Worm (Caenorhabditis elegans): Measurements from ENCODE around the gene ceeh-1.

ceeh-1 gene

DNA sequence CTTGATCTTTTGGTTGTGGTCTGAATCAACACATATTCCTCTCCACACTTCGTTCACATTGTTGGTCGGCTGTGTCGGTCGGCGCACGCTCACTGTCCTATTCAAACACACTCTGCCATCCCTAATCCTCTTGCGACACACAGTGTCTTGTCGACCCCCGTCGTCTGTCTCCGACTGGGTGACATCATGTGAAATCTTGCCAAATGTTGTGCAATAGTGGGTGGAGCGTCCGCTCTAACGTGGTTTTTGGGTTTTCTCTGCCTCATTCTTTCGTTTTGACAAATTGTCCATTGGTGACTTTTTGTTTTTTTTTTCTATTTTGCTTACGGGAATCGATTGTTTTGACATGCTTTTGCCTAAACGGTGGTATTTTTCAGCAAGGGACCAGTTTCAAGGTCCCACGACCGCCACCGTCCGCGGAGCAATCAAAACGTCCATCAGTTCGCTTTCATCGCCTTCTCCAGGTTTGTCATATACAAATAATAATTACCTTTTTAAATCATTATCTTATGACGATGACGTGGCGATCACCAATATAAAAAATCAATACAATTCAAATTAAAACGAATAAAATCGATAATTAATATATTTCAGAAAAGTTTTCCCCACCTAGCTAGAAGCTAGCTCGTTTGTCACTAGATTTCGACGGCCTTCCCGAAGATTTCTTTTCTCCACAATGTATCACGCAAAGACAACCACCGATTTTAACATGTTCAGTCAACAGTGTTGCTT, 1.8 kb upstream of the ceeh-1 start (continued):
- TF ChIP-seq dmd-6 (GFP tag; IDR thresholded peaks at IDR 0.05): peak; percentile 97
- no peak for TF ChIP-seq F10B5.3 (tag; optimal IDR thresholded peaks at IDR 0.05)
- TF ChIP-seq daf-16 (GFP tag; optimal IDR thresholded peaks at IDR 0.05): peak; percentile 17 to 53
- TF ChIP-seq daf-16 (tag; optimal IDR thresholded peaks at IDR 0.05): peak; percentile 88
- peak; percentile 82 for TF ChIP-seq ctbp-1 (GFP tag; IDR thresholded peaks at IDR 0.05)
- peak; percentile 65; the same call in 1 of the 2 replicates for TF ChIP-seq arid-1 (GFP tag; conservative IDR thresholded peaks at IDR 0.05)

- TF ChIP-seq nhr-28 (tag; optimal IDR thresholded peaks at IDR 0.05) (peak; percentile 91), unc-62 (GFP tag; optimal IDR thresholded peaks at IDR 0.05 in 1 of 2) (peak in 1 of 2 experiments; percentile 79), unc-62 (tag; optimal IDR thresholded peaks at IDR 0.05) (no peak), fos-1 (tag; optimal IDR thresholded peaks at IDR 0.05) (no peak), dmd-9 (GFP tag; IDR thresholded peaks at IDR 0.05) (no peak), nhr-25 (tag; optimal IDR thresholded peaks at IDR 0.05; ENCODE audit: borderline replicate concordance, insufficient read depth) (no peak), tra-1 (GFP tag; IDR thresholded peaks at IDR 0.05) (0 out of 2 replicates have a peak, but pooled peaks have one; percentile 41), set-16 (GFP tag; IDR thresholded peaks at IDR 0.05) (no peak), Y5F2A.4 (GFP tag; optimal IDR thresholded peaks at IDR 0.05) (no peak), ceh-28 (tag; optimal IDR thresholded peaks at IDR 0.05) (no peak), nhr-76 (tag; optimal IDR thresholded peaks at IDR 0.05) (no peak), spr-3 (GFP tag; optimal IDR thresholded peaks at IDR 0.05) (no peak), T26A8.4 (GFP tag; IDR thresholded peaks at IDR 0.05) (no peak), unc-130 (GFP tag; optimal IDR thresholded peaks at IDR 0.05) (no peak), ama-1 (optimal IDR thresholded peaks at IDR 0.05) (no peak), madf-5 (GFP tag; IDR thresholded peaks at IDR 0.05) (no peak), snpc-4 (tag; optimal IDR thresholded peaks at IDR 0.05) (no peak), ZK546.5 (tag; optimal IDR thresholded peaks at IDR 0.05) (no peak), lir-3 (tag; optimal IDR thresholded peaks at IDR 0.05) (no peak), skn-1 (tag; optimal IDR thresholded peaks at IDR 0.05) (no peak), mxl-3 (GFP tag; optimal IDR thresholded peaks at IDR 0.05) (peak; percentile 32), mdt-29 (GFP tag; IDR thresholded peaks at IDR 0.05) (no peak), F49E8.2 (tag; optimal IDR thresholded peaks at IDR 0.05; ENCODE audit: borderline replicate concordance) (no peak), saeg-2 (GFP tag; IDR thresholded peaks at IDR 0.05) (no peak), lin-29 (GFP tag; IDR thresholded peaks at IDR 0.05) (no peak), spr-1 (tag; optimal IDR thresholded peaks at IDR 0.05) (no peak), arid-1 (GFP tag; conservative IDR thresholded peaks at IDR 0.05) (no peak), lin-13 (GFP tag; optimal IDR thresholded peaks at IDR 0.05) (no peak), Y105C5A.15 (GFP tag; IDR thresholded peaks at IDR 0.05) (no peak), nhr-11 (tag; optimal IDR thresholded peaks at IDR 0.05) (peak; percentile 33), nhr-10 (tag; optimal IDR thresholded peaks at IDR 0.05) (peak; percentile 50), sdz-12 (GFP tag; optimal IDR thresholded peaks at IDR 0.05) (no peak), ceh-82 (tag; optimal IDR thresholded peaks at IDR 0.05) (no peak), aha-1 (tag) (peak; percentile 91), T20F7.1 (GFP tag; optimal IDR thresholded peaks at IDR 0.05) (peak; percentile 38), hif-1 (tag; optimal IDR thresholded peaks at IDR 0.05) (no peak), pqm-1 (tag; optimal IDR thresholded peaks at IDR 0.05) (peak; percentile 84), lim-7 (GFP tag; IDR thresholded peaks at IDR 0.05) (no peak), ceh-44 (GFP tag; IDR thresholded peaks at IDR 0.05) (no peak), madf-9 (GFP tag; conservative IDR thresholded peaks at IDR 0.05) (no peak), mep-1 (tag; optimal IDR thresholded peaks at IDR 0.05) (peak; percentile 68), lin-1 (GFP tag; IDR thresholded peaks at IDR 0.05) (peak; percentile 72; the same call in 1 of the 2 replicates), hmg-1.1 (GFP tag; IDR thresholded peaks at IDR 0.05) (no peak), zfp-3 (GFP tag; conservative IDR thresholded peaks at IDR 0.05) (no peak)
These were observed 903 bp upstream of the ceeh-1 start, which contains the start of gene zip-2 for ce11 chrIII:832855-833504. Gene zip-2 (plus strand): TSS chrIII:832982.
